Worm (Caenorhabditis elegans) whole organism, L4/young adult: ENCODE measurements around the gene srd-26.
"Not testable (repeated sequence)": the region's sequence is repeated elsewhere in the genome, so short reads cannot be mapped to it uniquely, and the experiment has no call there.

Source experiments
- W03F9.2 ChIP-seq: fragments of 150-350 bp; optimal IDR thresholded peaks from 2 replicates; lab custom pipeline; 2014; ENCODE audit warnings: missing biosample characterization, missing genetic modification characterization
- dao-5 ChIP-seq: sonication (generic microtip); optimal IDR thresholded peaks from 2 replicates; lab custom pipeline; 2016; ENCODE audit warnings: missing genotype, missing genetic modification characterization, moderate library complexity, missing compliant biosample characterization
- him-1 ChIP-seq: sonication (generic microtip); optimal IDR thresholded peaks from 2 replicates; lab custom pipeline; 2016; ENCODE audit warnings: missing genotype, missing genetic modification reagents, missing genetic modification characterization, missing compliant biosample characterization

The srd-26 gene

ce11 chrV:14162959-14163548, at the start of gene srd-26:
TSS of gene srd-26 (minus strand) at chrV:14163009.
- no peak for TF ChIP-seq him-1 (tag; lab: Kevin White, UChicago)
- no peak for TF ChIP-seq W03F9.2
- TF ChIP-seq dao-5 (tag; lab: Kevin White, UChicago): no peak

ce11 chrV:14210743-14211142, 47.9 kb upstream of the srd-26 start, which contains the start of gene str-230:
TSS of gene str-230 (minus strand) at chrV:14210843.
- TF ChIP-seq him-1 (tag; lab: Kevin White, UChicago): no peak
- no peak for TF ChIP-seq dao-5 (tag; lab: Kevin White, UChicago)
- TF ChIP-seq W03F9.2: no peak

- TF ChIP-seq W03F9.2; dao-5 (tag; lab: Kevin White, UChicago); him-1 (tag; lab: Kevin White, UChicago): not testable (repeated sequence)
Observed at ce11 chrV:14205214-14205613, 42.4 kb upstream of the srd-26 start, which contains the start of gene T16A9.3. TSS of gene T16A9.3 (plus strand) at chrV:14205514.

- TF ChIP-seq W03F9.2 (peak; percentile 76), dao-5 (tag; lab: Kevin White, UChicago) (no peak), him-1 (tag; lab: Kevin White, UChicago) (peak; percentile 84)
Observed at ce11 chrV:14200086-14200485, 37.3 kb upstream of the srd-26 start.

- TF ChIP-seq him-1 (tag; lab: Kevin White, UChicago) (no peak), dao-5 (tag; lab: Kevin White, UChicago) (no peak), W03F9.2 (no peak)
Observed at ce11 chrV:14197651-14198050, 34.8 kb upstream of the srd-26 start.

ce11 chrV:14194514-14194913, 31.7 kb upstream of the srd-26 start:
- no peak for TF ChIP-seq W03F9.2
- no peak for TF ChIP-seq him-1 (tag; lab: Kevin White, UChicago)
- TF ChIP-seq dao-5 (tag; lab: Kevin White, UChicago): no peak

ce11 chrV:14193451-14193850, 30.6 kb upstream of the srd-26 start, which contains the start of gene atfs-1:
TSS of gene atfs-1 (plus strand) at chrV:14193663.
- TF ChIP-seq dao-5 (tag; lab: Kevin White, UChicago) (no peak), W03F9.2 (peak; percentile 14), him-1 (tag; lab: Kevin White, UChicago) (peak; percentile 33)

- TF ChIP-seq him-1 (tag; lab: Kevin White, UChicago) (no peak), W03F9.2 (peak; percentile 55)
Observed at ce11 chrV:14192870-14193269, 30.1 kb upstream of the srd-26 start.

- TF ChIP-seq W03F9.2 (no peak), dao-5 (tag; lab: Kevin White, UChicago) (no peak), him-1 (tag; lab: Kevin White, UChicago) (no peak)
Observed at ce11 chrV:14187104-14187503, 24.3 kb upstream of the srd-26 start.

- TF ChIP-seq him-1 (tag; lab: Kevin White, UChicago): no peak
- peak; percentile 60 for TF ChIP-seq W03F9.2
Observed at ce11 chrV:14185438-14185837, 22.6 kb upstream of the srd-26 start, which contains the start of the genes trm-1 and ints-2. TSS of gene trm-1 (minus strand) at chrV:14185612. TSS of gene ints-2 (plus strand) at chrV:14185686.

- TF ChIP-seq dao-5 (tag; lab: Kevin White, UChicago) (no peak), W03F9.2 (no peak)
Observed at ce11 chrV:14182860-14183259, 20.1 kb upstream of the srd-26 start, which contains the start of gene cest-2.3. TSS of gene cest-2.3 (minus strand) at chrV:14182960.

ce11 chrV:14179947-14180346, 17.1 kb upstream of the srd-26 start, which contains the start of gene ZC376.8:
TSS of gene ZC376.8 (plus strand) at chrV:14180247.
- TF ChIP-seq him-1 (tag; lab: Kevin White, UChicago) (no peak), dao-5 (tag; lab: Kevin White, UChicago) (no peak), W03F9.2 (no peak)

- no peak for TF ChIP-seq W03F9.2
Observed at ce11 chrV:14177657-14178129, 14.9 kb upstream of the srd-26 start, which contains the start of gene ceh-74. TSS of gene ceh-74 (plus strand) at chrV:14178079.

ce11 chrV:14176572-14176971, 13.8 kb upstream of the srd-26 start:
- TF ChIP-seq W03F9.2: no peak

ce11 chrV:14175216-14175615, 12.4 kb upstream of the srd-26 start, which contains the start of gene cest-2.2:
TSS of gene cest-2.2 (minus strand) at chrV:14175355.
- TF ChIP-seq W03F9.2: no peak
